Worm (Caenorhabditis elegans): ENCODE results near the gene srsx-24.

Gene srsx-24

DNA sequence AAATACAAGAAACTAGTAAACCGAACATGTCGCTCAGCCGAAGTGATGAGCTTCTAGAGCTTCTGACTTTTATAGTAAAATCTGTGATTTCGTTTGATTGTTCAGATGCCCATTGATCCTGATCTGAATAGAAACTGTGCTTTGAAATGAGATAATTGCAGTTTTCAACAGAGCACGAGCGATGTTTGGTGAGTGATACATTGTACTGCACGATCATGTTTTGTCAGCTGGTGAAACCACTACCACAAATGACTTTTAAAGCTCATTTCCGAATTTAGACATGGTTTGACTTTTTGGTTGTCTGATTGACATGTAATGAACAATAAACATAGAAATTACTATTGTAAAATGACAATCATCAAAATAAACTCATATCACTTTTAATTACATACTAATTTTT, 23.8 kb downstream of the srsx-24 start, which contains the start of gene tag-293:
TSS of gene tag-293 (minus strand) at position 101 of the 400 bp plus-strand sequence.
- TF ChIP-seq ceh-24 (tag; optimal IDR thresholded peaks at IDR 0.05) (no peak), eyg-1 (tag; optimal IDR thresholded peaks at IDR 0.05) (no peak), dve-1 (tag; optimal IDR thresholded peaks at IDR 0.05) (no peak), nhr-232 (tag; optimal IDR thresholded peaks at IDR 0.05) (no peak), ceh-2 (tag; optimal IDR thresholded peaks at IDR 0.05) (no peak), ceh-45 (GFP tag; IDR thresholded peaks at IDR 0.05) (no peak)

DNA sequence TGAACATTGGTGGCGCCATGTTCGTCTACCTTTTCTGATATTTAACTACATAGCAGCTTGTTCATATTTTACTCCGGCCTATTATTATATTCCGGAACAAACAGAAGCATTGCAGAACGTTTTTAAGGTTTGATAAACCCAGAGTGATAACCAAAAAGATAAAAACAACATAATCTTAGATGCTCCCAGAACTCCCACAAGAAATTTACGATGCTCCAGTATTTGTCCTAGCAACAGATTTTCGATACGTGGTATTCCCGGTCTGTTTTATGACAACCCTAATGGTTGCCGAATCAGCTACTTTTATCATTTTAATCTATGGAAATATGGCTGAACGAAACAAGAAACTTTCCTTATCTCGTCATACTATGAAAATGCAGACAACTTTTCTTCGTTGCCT, 25.7 kb downstream of the srsx-24 start:
- no peak for TF ChIP-seq hlh-8 (tag; optimal IDR thresholded peaks at IDR 0.05)
- no peak for TF ChIP-seq ceh-34 (tag; optimal IDR thresholded peaks at IDR 0.05)
- TF ChIP-seq lin-11 (tag; optimal IDR thresholded peaks at IDR 0.05): no peak
- no peak for TF ChIP-seq nhr-11 (tag; optimal IDR thresholded peaks at IDR 0.05)
- no peak for TF ChIP-seq npax-4 (tag; optimal IDR thresholded peaks at IDR 0.05)
- no peak for TF ChIP-seq gmeb-2 (tag; optimal IDR thresholded peaks at IDR 0.05)
- no peak for TF ChIP-seq pat-9 (tag; optimal IDR thresholded peaks at IDR 0.05)
- TF ChIP-seq Y22D7AL.16 (tag; optimal IDR thresholded peaks at IDR 0.05): no peak
- no peak for TF ChIP-seq K09A11.1 (tag; optimal IDR thresholded peaks at IDR 0.05; ENCODE audit: insufficient read depth)
- TF ChIP-seq hlh-30 (tag; optimal IDR thresholded peaks at IDR 0.05; ENCODE audit: insufficient read depth): no peak
- TF ChIP-seq pros-1 (tag; optimal IDR thresholded peaks at IDR 0.05): no peak
- no peak for TF ChIP-seq C38D4.7 (GFP tag; optimal IDR thresholded peaks at IDR 0.05)
- TF ChIP-seq fkh-10 (GFP tag; optimal IDR thresholded peaks at IDR 0.05): no peak
- no peak for TF ChIP-seq lim-6 (tag; optimal IDR thresholded peaks at IDR 0.05)
- no peak for TF ChIP-seq ceh-24 (tag; optimal IDR thresholded peaks at IDR 0.05)
- no peak for TF ChIP-seq nfya-1 (tag; optimal IDR thresholded peaks at IDR 0.05)
- no peak for TF ChIP-seq pax-1 (tag; optimal IDR thresholded peaks at IDR 0.05)
- no peak for TF ChIP-seq tbx-2 (tag; optimal IDR thresholded peaks at IDR 0.05)
- TF ChIP-seq K02D7.2 (tag; optimal IDR thresholded peaks at IDR 0.05): no peak
- no peak for TF ChIP-seq sox-2 (GFP tag; IDR thresholded peaks at IDR 0.05)

DNA sequence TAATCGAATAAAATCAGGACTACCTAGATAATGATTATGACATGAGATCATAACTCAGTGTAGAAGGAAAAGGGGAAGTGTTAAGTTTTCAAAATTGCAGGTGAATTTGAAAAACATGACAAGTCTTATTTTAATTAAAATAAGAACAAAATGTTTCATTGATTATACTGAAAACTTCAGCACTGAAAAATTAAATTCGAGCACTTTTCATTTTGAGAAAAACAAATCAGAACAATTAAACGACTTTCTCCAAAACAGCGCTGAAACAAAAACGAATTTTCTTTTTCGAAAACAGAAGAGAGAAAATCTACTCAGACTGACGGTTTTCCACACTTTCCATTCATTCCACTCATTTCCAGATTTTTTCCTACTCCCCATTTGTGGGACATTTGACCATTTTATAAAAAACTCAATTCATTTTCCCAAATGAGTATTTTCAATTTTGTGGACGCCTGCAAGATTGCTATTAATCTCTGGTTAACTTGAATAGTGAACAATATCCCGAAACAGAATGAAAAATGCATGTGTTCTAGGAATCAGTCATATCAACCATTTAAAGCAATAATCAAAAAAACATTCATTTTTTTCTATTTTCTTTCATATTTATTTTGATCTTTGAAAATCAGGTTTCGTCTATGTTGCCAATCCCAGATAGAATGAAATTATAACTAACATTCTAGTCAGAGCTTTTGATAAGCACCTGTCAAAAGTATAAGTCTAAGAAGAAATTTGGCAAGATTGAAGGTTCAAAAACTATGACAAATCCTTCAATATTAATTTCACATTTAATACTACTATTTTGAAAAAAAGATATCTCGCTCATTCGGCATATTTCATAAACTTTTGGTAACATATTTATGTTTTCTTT, 26.9 kb downstream of the srsx-24 start, which contains the start of the genes srh-231 and srh-275:
TSS of gene srh-231 (minus strand) at position 51 of the 868 bp plus-strand sequence.
TSS of gene srh-275 (plus strand) at position 818 of the 868 bp plus-strand sequence.
- TF ChIP-seq C08G9.2 (tag; optimal IDR thresholded peaks at IDR 0.05) (no peak), pqm-1 (tag; optimal IDR thresholded peaks at IDR 0.05) (no peak), ama-1 (optimal IDR thresholded peaks at IDR 0.05) (no peak)

DNA sequence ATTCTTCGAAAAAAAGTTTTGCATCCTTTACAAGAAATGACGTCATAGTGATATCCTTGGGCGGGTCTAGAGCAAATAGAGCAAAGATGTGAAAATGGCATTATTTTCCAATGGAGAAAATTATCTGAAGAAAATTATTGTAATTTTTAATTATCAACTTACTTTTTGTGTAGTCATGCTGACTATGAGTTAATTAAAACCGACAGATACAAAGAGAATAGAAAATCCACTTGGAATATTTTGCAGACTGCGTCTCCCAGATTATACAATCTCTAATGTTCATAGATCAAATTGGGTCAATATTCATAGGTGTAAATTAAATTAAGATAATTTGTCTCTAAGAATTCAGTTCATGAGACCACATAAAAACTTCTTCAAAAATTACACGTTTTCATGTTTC, 29.7 kb downstream of the srsx-24 start, which contains the start of gene nhr-149:
TSS of gene nhr-149 (minus strand) at position 101 of the 400 bp plus-strand sequence.
- TF ChIP-seq pat-9 (tag; optimal IDR thresholded peaks at IDR 0.05) (no peak), ceh-18 (tag; optimal IDR thresholded peaks at IDR 0.05) (no peak), lim-6 (tag; optimal IDR thresholded peaks at IDR 0.05) (no peak), C38D4.7 (GFP tag; optimal IDR thresholded peaks at IDR 0.05) (no peak), F13H6.1 (tag; optimal IDR thresholded peaks at IDR 0.05) (no peak), tbx-7 (tag; optimal IDR thresholded peaks at IDR 0.05) (no peak), npax-4 (tag; optimal IDR thresholded peaks at IDR 0.05) (no peak), ceh-19 (GFP tag; optimal IDR thresholded peaks at IDR 0.05) (no peak), pha-4 (tag; optimal IDR thresholded peaks at IDR 0.05) (no peak), sox-2 (GFP tag; IDR thresholded peaks at IDR 0.05) (no peak), ceh-31 (tag; optimal IDR thresholded peaks at IDR 0.05) (no peak), fax-1 (tag; optimal IDR thresholded peaks at IDR 0.05) (no peak), K02D7.2 (tag; optimal IDR thresholded peaks at IDR 0.05) (no peak), nhr-11 (tag; optimal IDR thresholded peaks at IDR 0.05) (no peak)
